Fruit fly (Drosophila melanogaster) whole organism, prepupa: ENCODE measurements around the gene COX6B.

ENCODE experiments used
- Blimp-1 ChIP-seq: fragments of 200-800 bp; sonication (Bioruptor generic); optimal IDR thresholded peaks from 3 replicates; lab custom pipeline; 2017; ENCODE audit warnings: missing biosample characterization, missing genetic modification characterization, mild to moderate bottlenecking, moderate library complexity, missing genetic modification reagents
- CG10631 ChIP-seq: fragments of 200-800 bp; sonication (Bioruptor generic); optimal IDR thresholded peaks from 2 replicates; lab custom pipeline; 2016; ENCODE audit warnings: missing biosample characterization, missing genetic modification characterization
- CG10669 ChIP-seq: fragments of 200-800 bp; sonication (Bioruptor generic); optimal IDR thresholded peaks from 3 replicates; lab custom pipeline; 2018; ENCODE audit warnings: missing biosample characterization, mild to moderate bottlenecking, missing genetic modification characterization, moderate library complexity
- CG11902 ChIP-seq: fragments of 200-800 bp; sonication (Bioruptor generic); optimal IDR thresholded peaks from 3 replicates; lab custom pipeline; 2016; ENCODE audit warnings: missing biosample characterization, missing genetic modification characterization
- CG15336 ChIP-seq: fragments of 200-800 bp; sonication (Bioruptor generic); IDR thresholded peaks from 2 replicates; pipeline ENCODE4 v1.3.6; 2022; ENCODE audit warnings: missing biosample characterization, missing genetic modification characterization
- CG1621 ChIP-seq: fragments of 200-800 bp; sonication (Bioruptor generic); optimal IDR thresholded peaks from 3 replicates; lab custom pipeline; 2018; ENCODE audit warnings: missing biosample characterization, mild to moderate bottlenecking, missing genetic modification characterization
- CG32006 ChIP-seq: fragments of 200-800 bp; sonication (Bioruptor generic); optimal IDR thresholded peaks from 3 replicates; lab custom pipeline; 2017; ENCODE audit warnings: missing biosample characterization, mild to moderate bottlenecking, missing genetic modification characterization
- CG6276 ChIP-seq: fragments of 200-800 bp; sonication (Bioruptor generic); optimal IDR thresholded peaks from 2 replicates; lab custom pipeline; 2017; ENCODE audit warnings: missing biosample characterization, mild to moderate bottlenecking, missing genetic modification characterization
- CG6792 ChIP-seq: fragments of 200-800 bp; sonication (Bioruptor generic); optimal IDR thresholded peaks from 3 replicates; lab custom pipeline; 2016; ENCODE audit warnings: missing biosample characterization, missing genetic modification characterization
- CG8319 ChIP-seq: fragments of 200-800 bp; sonication (Bioruptor generic); optimal IDR thresholded peaks from 3 replicates; lab custom pipeline; 2016; ENCODE audit warnings: missing biosample characterization, missing genetic modification characterization
- CG8632 ChIP-seq: fragments of 200-800 bp; sonication (Bioruptor generic); optimal IDR thresholded peaks from 3 replicates; lab custom pipeline; 2016; ENCODE audit warnings: missing biosample characterization, missing genetic modification characterization
- Eip78C ChIP-seq: fragments of 200-800 bp; sonication (Bioruptor generic); peaks from one replicate; lab custom pipeline; 2016; ENCODE audit warnings: missing biosample characterization, missing genetic modification characterization
- Eip93F ChIP-seq: fragments of 200-800 bp; sonication (Bioruptor generic); optimal IDR thresholded peaks from 2 replicates; lab custom pipeline; 2016; ENCODE audit warnings: missing biosample characterization, mild to moderate bottlenecking, missing genetic modification characterization
- Ets21C ChIP-seq: fragments of 200-800 bp; sonication (Bioruptor generic); optimal IDR thresholded peaks from 3 replicates; lab custom pipeline; 2016; ENCODE audit warnings: missing biosample characterization, missing genetic modification characterization
- Gug ChIP-seq: fragments of 200-800 bp; sonication (Bioruptor generic); IDR thresholded peaks from 2 replicates; pipeline ENCODE4 v1.3.6; 2022; ENCODE audit warnings: missing biosample characterization, missing genetic modification characterization
- Lpt ChIP-seq: fragments of 200-800 bp; sonication (Bioruptor generic); optimal IDR thresholded peaks from 3 replicates; lab custom pipeline; 2016; ENCODE audit warnings: missing biosample characterization, missing genetic modification characterization
- OdsH ChIP-seq: fragments of 200-800 bp; sonication (Bioruptor generic); optimal IDR thresholded peaks from 3 replicates; lab custom pipeline; 2016; ENCODE audit warnings: missing biosample characterization, missing genetic modification characterization
- Smox ChIP-seq: fragments of 200-800 bp; sonication (Bioruptor generic); optimal IDR thresholded peaks from 3 replicates; lab custom pipeline; 2016; ENCODE audit warnings: missing biosample characterization, missing genetic modification characterization
- Sox14 ChIP-seq: fragments of 200-800 bp; sonication (Bioruptor generic); optimal IDR thresholded peaks from 3 replicates; lab custom pipeline; 2016; ENCODE audit warnings: missing biosample characterization, missing genetic modification characterization
- Sox15 ChIP-seq: fragments of 200-800 bp; sonication (Bioruptor generic); optimal IDR thresholded peaks from 3 replicates; lab custom pipeline; 2016; ENCODE audit warnings: missing biosample characterization, missing genetic modification characterization
- cyc ChIP-seq: fragments of 200-800 bp; sonication (Bioruptor generic); optimal IDR thresholded peaks from 3 replicates; lab custom pipeline; 2016; ENCODE audit warnings: missing biosample characterization, missing genetic modification characterization
- dac ChIP-seq: fragments of 200-800 bp; sonication (Bioruptor generic); optimal IDR thresholded peaks from 2 replicates; lab custom pipeline; 2017; ENCODE audit warnings: missing biosample characterization, mild to moderate bottlenecking, missing genetic modification characterization
- esn ChIP-seq: fragments of 200-800 bp; sonication (Bioruptor generic); optimal IDR thresholded peaks from 2 replicates; lab custom pipeline; 2016; ENCODE audit warnings: missing biosample characterization, mild to moderate bottlenecking, missing genetic modification characterization, moderate library complexity
- fd85E ChIP-seq: fragments of 200-800 bp; sonication (Bioruptor generic); optimal IDR thresholded peaks from 3 replicates; lab custom pipeline; 2016; ENCODE audit warnings: missing biosample characterization, missing genetic modification characterization
- salr ChIP-seq, 2 experiments: fragments of 200-800 bp; sonication (Bioruptor generic); optimal IDR thresholded peaks; 3 replicates each; lab custom pipeline; 2016 to 2018; ENCODE audit warnings: missing biosample characterization in 2 of 2, missing genetic modification characterization in 2 of 2, mild to moderate bottlenecking in 1 of 2
- ss ChIP-seq, 2 experiments: fragments of 200-800 bp; sonication (Bioruptor generic); optimal IDR thresholded peaks; 2 replicates in 1 of 2; 3 replicates in 1 of 2; lab custom pipeline; 2017 to 2018; ENCODE audit warnings: mild to moderate bottlenecking in 2 of 2, missing biosample characterization in 2 of 2, missing genetic modification characterization in 2 of 2, moderate library complexity in 1 of 2
- svp ChIP-seq: fragments of 200-800 bp; sonication (Bioruptor generic); peaks from one replicate; lab custom pipeline; 2016; ENCODE audit warnings: missing biosample characterization, missing genetic modification characterization
- topi ChIP-seq: fragments of 200-800 bp; sonication (Bioruptor generic); optimal IDR thresholded peaks from 3 replicates; lab custom pipeline; 2016; ENCODE audit warnings: missing biosample characterization, missing genetic modification characterization
- vri ChIP-seq: fragments of 200-800 bp; sonication (Bioruptor generic); optimal IDR thresholded peaks from 3 replicates; lab custom pipeline; 2016; ENCODE audit warnings: missing biosample characterization, mild to moderate bottlenecking, missing genetic modification characterization

Gene COX6B

DNA sequence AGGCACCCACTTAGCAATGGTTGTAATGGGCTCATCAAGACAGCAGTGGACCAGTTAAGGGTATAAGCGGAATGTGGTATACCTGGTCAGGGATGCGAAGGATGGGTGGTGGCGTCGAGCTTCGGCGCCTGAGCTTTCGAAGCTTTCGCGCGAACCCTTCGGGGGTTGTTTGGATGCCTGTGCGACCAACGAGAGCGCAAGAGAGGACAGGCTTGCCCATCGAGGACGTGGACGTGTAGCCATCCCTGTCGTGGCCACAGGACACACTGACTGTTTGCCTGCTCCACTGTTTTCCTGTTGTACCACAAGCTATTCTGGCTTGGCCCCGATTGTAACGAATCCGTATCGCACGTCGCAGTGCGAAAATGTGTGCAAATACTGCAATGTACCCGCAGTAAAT, 8.9 kb downstream of the COX6B start, which contains the start of gene CG14234:
Gene CG14234, plus strand, starts transcription at position 301 of the 400 bp plus-strand sequence.
- TF ChIP-seq svp (GFP tag; lab: Kevin White, UChicago), result no peak
- TF ChIP-seq Smox (GFP tag; lab: Kevin White, UChicago), result no peak
- no peak for TF ChIP-seq Sox15
- TF ChIP-seq topi (GFP tag; lab: Kevin White, UChicago), result no peak
- no peak for TF ChIP-seq CG6276
- TF ChIP-seq CG10669 (GFP tag; lab: Kevin White, UChicago), result no peak
- no peak for TF ChIP-seq fd85E (GFP tag; lab: Kevin White, UChicago)

DNA sequence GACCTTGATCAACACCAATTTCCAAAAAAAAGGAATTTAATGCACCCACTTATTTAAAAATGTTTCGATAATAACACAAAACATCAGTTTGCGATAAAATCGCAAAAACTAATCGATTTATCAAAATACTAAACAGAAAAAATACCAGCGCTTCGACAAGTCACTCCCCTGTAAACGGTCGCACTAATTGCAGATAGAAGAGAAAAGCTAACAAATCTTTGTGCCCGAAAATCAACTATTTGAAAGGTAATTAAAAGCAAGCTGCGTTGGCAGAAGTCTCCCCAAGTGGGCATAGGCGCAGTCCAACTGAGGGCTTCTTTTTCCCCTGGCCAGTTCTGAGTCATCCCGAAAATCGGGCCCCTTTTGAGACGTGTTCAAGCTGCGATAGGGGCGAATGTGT, 13.3 kb downstream of the COX6B start, which contains the start of gene AP-1-2beta:
Gene AP-1-2beta, plus strand, starts transcription at position 161 of the 400 bp plus-strand sequence.
- no peak for TF ChIP-seq salr (GFP tag; optimal IDR thresholded peaks at IDR 0.05; lab: Kevin White, UChicago)
- TF ChIP-seq OdsH (GFP tag; lab: Kevin White, UChicago), result no peak
- TF ChIP-seq CG32006, result no peak
- no peak for TF ChIP-seq CG1621 (tag; lab: Kevin White, UChicago)
- TF ChIP-seq Lpt, result no peak
- TF ChIP-seq fd85E (GFP tag; lab: Kevin White, UChicago), result no peak
- TF ChIP-seq Eip78C (GFP tag; lab: Kevin White, UChicago), result no peak
- TF ChIP-seq CG6792 (GFP tag; lab: Kevin White, UChicago), result no peak
- no peak for TF ChIP-seq vri (GFP tag; lab: Kevin White, UChicago)
- TF ChIP-seq CG8632 (GFP tag; lab: Kevin White, UChicago), result no peak
- no peak for TF ChIP-seq Gug (GFP tag; lab: Robert Waterston, UW)
- no peak for TF ChIP-seq esn
- no peak for TF ChIP-seq dac

DNA sequence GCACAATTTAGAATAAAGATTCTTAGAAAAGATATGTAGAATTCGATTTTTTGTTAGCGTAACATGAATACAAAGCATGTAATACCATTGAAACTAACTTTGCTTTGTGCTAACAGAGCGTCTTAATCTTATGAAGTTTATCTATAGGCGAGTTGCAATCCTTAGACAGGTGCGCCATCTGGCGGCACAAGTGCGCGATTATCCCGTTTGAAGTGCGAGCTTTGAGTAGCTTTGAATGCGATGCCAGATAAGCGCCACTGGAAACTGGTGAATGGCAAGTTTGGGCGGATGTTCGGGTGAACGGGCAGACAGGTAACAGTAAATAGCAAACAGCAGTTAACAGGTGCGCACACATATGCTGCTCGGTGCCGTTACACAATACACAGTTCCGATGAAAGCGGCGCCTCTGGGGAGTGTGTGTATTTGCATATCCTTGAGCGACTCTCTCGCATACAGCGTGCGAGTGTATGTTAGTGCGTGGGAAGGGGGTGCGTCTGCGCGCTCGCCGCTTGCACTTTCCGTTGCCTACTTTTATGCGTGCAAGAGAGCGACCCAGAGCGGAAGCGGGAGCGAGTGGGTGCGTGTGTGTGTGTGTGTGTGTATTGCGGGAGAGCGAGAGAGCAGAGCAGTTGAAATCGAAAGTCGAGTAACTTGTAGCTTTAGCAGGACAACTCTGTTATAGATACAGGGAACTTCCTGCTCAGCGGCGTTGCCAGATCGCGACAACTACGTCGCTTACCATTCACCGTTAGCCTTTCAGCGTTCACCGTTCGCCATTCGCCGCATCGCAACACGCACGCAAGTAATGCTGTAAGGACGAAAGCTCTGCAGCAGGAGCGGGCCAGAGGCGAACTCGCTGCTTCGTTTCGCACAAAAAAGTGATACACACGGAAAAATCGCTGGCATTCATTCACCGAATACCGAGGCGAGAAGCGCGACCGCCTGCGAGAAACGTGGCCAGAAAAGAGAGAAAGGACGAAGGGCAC, 25.9 kb downstream of the COX6B start, which contains the start of gene CG12531:
Gene CG12531, plus strand, starts transcription at position 936 of the 986 bp plus-strand sequence.
- TF ChIP-seq svp (GFP tag; lab: Kevin White, UChicago) (peak; percentile 10), CG15336 (GFP tag; lab: Robert Waterston, UW) (no peak), cyc (GFP tag; lab: Kevin White, UChicago) (no peak), ss (GFP tag; optimal IDR thresholded peaks at IDR 0.05; lab: Kevin White, UChicago) (peak in 1 of 2 experiments; percentile 35), Ets21C (no peak), CG11902 (no peak)

DNA sequence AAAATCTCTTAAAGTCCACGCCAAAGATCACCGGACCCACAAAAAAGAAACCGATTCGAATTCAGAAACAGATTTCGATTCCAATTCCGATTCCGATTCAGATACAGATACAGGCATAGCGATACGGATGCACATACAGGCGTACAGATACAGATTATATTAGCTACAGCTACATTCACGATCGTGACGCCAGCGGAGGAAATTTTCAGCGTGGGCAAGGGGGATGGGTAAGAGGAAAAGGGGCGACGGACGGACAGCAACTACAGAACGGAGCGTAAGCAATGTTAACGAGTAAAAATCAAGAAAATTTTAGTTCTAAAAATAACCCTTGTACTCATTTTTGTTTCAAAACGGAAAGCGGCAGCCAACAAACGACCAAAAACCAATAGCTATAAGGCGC, 27.1 kb downstream of the COX6B start:
- TF ChIP-seq cyc (GFP tag; lab: Kevin White, UChicago) (no peak), svp (GFP tag; lab: Kevin White, UChicago) (peak; percentile 17)

DNA sequence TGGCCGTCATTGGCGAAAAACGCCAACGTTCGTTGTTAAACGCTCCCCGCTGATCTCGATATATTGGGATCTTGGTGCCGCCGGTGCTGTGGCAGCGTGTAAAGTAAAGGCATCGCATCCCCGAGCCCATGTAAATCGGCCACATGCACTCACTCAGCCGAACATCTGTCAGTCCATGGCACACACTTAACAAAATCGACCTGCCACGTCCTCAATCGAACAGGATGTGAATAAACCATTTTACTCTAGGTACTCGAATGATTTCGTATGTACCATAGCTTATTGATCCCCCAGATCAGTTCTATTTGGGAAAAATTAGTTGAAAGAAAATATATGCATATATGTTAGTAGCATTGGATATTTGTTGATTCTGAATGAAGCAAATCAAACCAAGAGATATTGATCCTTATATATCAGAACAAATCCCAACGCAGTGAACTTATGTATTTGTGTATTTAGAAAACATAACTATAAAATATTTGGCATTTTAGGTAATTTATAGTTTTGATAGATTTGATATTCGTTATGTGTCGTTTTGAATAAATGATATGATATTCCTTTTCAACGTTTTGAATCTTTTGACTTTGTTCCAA, 27.7 kb downstream of the COX6B start:
- TF ChIP-seq svp (GFP tag; lab: Kevin White, UChicago) (peak; percentile 45), Sox14 (GFP tag; lab: Kevin White, UChicago) (no peak), Eip78C (GFP tag; lab: Kevin White, UChicago) (peak; percentile 40), CG10631 (GFP tag; lab: Kevin White, UChicago) (peak; percentile 5), Blimp-1 (no peak)

DNA sequence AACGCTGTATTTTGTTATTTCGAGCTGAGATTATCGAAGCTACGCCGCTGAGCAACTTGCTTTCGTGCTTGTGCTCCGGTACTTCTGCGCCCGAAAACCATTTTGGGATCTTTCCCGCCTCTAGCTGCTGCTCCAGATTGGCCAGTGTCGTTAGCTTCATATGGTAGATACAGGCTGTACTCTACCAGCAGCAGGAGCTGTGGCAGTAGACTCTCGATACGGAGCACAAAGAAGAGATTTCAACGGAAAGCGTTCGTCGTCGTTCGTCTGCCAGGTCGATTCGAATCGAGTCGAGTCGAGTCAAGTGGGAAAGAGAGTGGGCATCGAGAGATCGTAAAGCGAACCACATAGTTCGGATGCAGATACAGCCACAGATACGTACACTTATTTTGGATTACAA, 29.3 kb downstream of the COX6B start:
- TF ChIP-seq Sox14 (GFP tag; lab: Kevin White, UChicago) (no peak), cyc (GFP tag; lab: Kevin White, UChicago) (no peak), svp (GFP tag; lab: Kevin White, UChicago) (peak; percentile 71), CG8319 (GFP tag; lab: Kevin White, UChicago) (no peak), OdsH (GFP tag; lab: Kevin White, UChicago) (no peak), CG15336 (GFP tag; lab: Robert Waterston, UW) (no peak), Eip93F (GFP tag; lab: Kevin White, UChicago) (no peak)
